Worm (Caenorhabditis elegans): ENCODE data around the gene ubc-15.

- no peak for TF ChIP-seq ama-1 (optimal IDR thresholded peaks at IDR 0.05)
- no peak for TF ChIP-seq unc-62 (GFP tag; optimal IDR thresholded peaks at IDR 0.05)
- no peak for TF ChIP-seq peb-1 (tag; optimal IDR thresholded peaks at IDR 0.05)
- no peak for TF ChIP-seq dmd-4 (tag; optimal IDR thresholded peaks at IDR 0.05)
- TF ChIP-seq egl-27 (tag; optimal IDR thresholded peaks at IDR 0.05) = no peak
- no peak for TF ChIP-seq lsy-2 (tag; optimal IDR thresholded peaks at IDR 0.05)
- TF ChIP-seq snpc-4 (tag; optimal IDR thresholded peaks at IDR 0.05) = no peak
- TF ChIP-seq ztf-11 (tag; optimal IDR thresholded peaks at IDR 0.05) = no peak
These were observed 24.4 kb upstream of the ubc-15 start, which contains the start of gene irld-65 for ce11 chrII:2937852-2938251.

All from whole organism, L2 larva.